Fruit fly (Drosophila melanogaster) whole organism, embryonic: ENCODE data around the gene CG15034.

Source experiments
- Ada2b ChIP-seq: fragments of 200-800 bp; sonication (Bioruptor generic); IDR thresholded peaks from 2 replicates; pipeline ENCODE4 v1.3.6; 2022; ENCODE audit warnings: missing biosample characterization, missing genetic modification characterization
- Aef1 ChIP-seq: fragments of 200-800 bp; sonication (Bioruptor generic); IDR thresholded peaks from 3 replicates; pipeline ENCODE4 v1.3.6; 2022; ENCODE audit warnings: missing biosample characterization, missing genetic modification characterization
- Bdp1 ChIP-seq: fragments of 200-800 bp; sonication (Bioruptor generic); optimal IDR thresholded peaks from 3 replicates; lab custom pipeline; 2016; ENCODE audit warnings: missing biosample characterization, missing genetic modification characterization
- CG10147 ChIP-seq: fragments of 200-800 bp; sonication (Bioruptor generic); optimal IDR thresholded peaks from 2 replicates; lab custom pipeline; 2019; ENCODE audit warnings: missing biosample characterization, mild to moderate bottlenecking, missing genetic modification characterization, moderate library complexity
- CG11247 ChIP-seq: fragments of 200-800 bp; sonication (Bioruptor generic); IDR thresholded peaks from 2 replicates; pipeline ENCODE4 v1.3.6; 2022; ENCODE audit warnings: missing biosample characterization, missing genetic modification characterization
- CG12104 ChIP-seq: fragments of 200-800 bp; sonication (Bioruptor generic); optimal IDR thresholded peaks from 3 replicates; lab custom pipeline; 2016; ENCODE audit warnings: missing biosample characterization, missing genetic modification characterization
- CG12769 ChIP-seq: fragments of 200-800 bp; sonication (Bioruptor generic); optimal IDR thresholded peaks from 2 replicates; lab custom pipeline; 2019; ENCODE audit warnings: missing biosample characterization, mild to moderate bottlenecking, missing genetic modification characterization, moderate library complexity
- CG14014 ChIP-seq: fragments of 200-800 bp; sonication (Bioruptor generic); IDR thresholded peaks from 2 replicates; pipeline ENCODE4 v1.3.6; 2022; ENCODE audit warnings: missing biosample characterization, missing genetic modification characterization
- CG14441 ChIP-seq: fragments of 200-800 bp; sonication (Bioruptor generic); IDR thresholded peaks from 2 replicates; pipeline ENCODE4 v1.3.6; 2022; ENCODE audit warnings: missing biosample characterization, missing genetic modification characterization
- CG15269 ChIP-seq: fragments of 200-800 bp; sonication (Bioruptor generic); optimal IDR thresholded peaks from 2 replicates; lab custom pipeline; 2018; ENCODE audit warnings: missing biosample characterization, mild to moderate bottlenecking, missing genetic modification characterization, moderate library complexity
- CG15479 ChIP-seq: fragments of 200-800 bp; sonication (Bioruptor generic); optimal IDR thresholded peaks from 3 replicates; lab custom pipeline; 2019; ENCODE audit warnings: missing biosample characterization, mild to moderate bottlenecking, missing genetic modification characterization, moderate library complexity
- CG1647 ChIP-seq: fragments of 200-800 bp; sonication (Bioruptor generic); optimal IDR thresholded peaks from 3 replicates; lab custom pipeline; 2016; ENCODE audit warnings: missing biosample characterization, missing genetic modification characterization
- CG16813 ChIP-seq: fragments of 200-800 bp; sonication (Bioruptor generic); IDR thresholded peaks from 3 replicates; pipeline ENCODE4 v1.3.6; 2022; ENCODE audit warnings: missing biosample characterization, missing genetic modification characterization; ENCODE audit not compliant: partially characterized antibody
- CG16863 ChIP-seq: fragments of 200-800 bp; sonication (Bioruptor generic); optimal IDR thresholded peaks from 3 replicates; lab custom pipeline; 2016; ENCODE audit warnings: missing biosample characterization, missing genetic modification characterization
- CG17568 ChIP-seq: fragments of 200-800 bp; sonication (Bioruptor generic); optimal IDR thresholded peaks from 2 replicates; lab custom pipeline; 2018; ENCODE audit warnings: missing biosample characterization, mild to moderate bottlenecking, missing genetic modification characterization, moderate library complexity
- CG17829 ChIP-seq: fragments of 200-800 bp; optimal IDR thresholded peaks from 2 replicates; lab custom pipeline; 2019; ENCODE audit warnings: missing biosample characterization, mild to moderate bottlenecking, missing genetic modification characterization, moderate library complexity
- CG17912 ChIP-seq: fragments of 200-800 bp; sonication (Bioruptor generic); optimal IDR thresholded peaks from 2 replicates; lab custom pipeline; 2018; ENCODE audit warnings: missing biosample characterization, mild to moderate bottlenecking, missing genetic modification characterization
- CG18476 ChIP-seq: fragments of 200-800 bp; sonication (Bioruptor generic); optimal IDR thresholded peaks from 2 replicates; lab custom pipeline; 2016; ENCODE audit warnings: missing biosample characterization, mild to moderate bottlenecking, missing genetic modification characterization
- CG2129 ChIP-seq: fragments of 200-800 bp; sonication (Bioruptor generic); IDR thresholded peaks from 2 replicates; pipeline ENCODE4 v1.3.6; 2022; ENCODE audit warnings: missing biosample characterization, missing genetic modification characterization; ENCODE audit not compliant: partially characterized antibody
- CG2678 ChIP-seq: fragments of 200-800 bp; sonication (Bioruptor generic); optimal IDR thresholded peaks from 3 replicates; lab custom pipeline; 2019; ENCODE audit warnings: missing biosample characterization, mild to moderate bottlenecking, missing genetic modification characterization, moderate library complexity
- CG30020 ChIP-seq: fragments of 200-800 bp; optimal IDR thresholded peaks from 2 replicates; lab custom pipeline; 2019; ENCODE audit warnings: missing biosample characterization, mild to moderate bottlenecking, missing genetic modification characterization, moderate library complexity
- CG31224 ChIP-seq: fragments of 200-800 bp; sonication (Bioruptor generic); IDR thresholded peaks from 2 replicates; pipeline ENCODE4 v1.3.6; 2022; ENCODE audit warnings: missing biosample characterization, missing genetic modification characterization
- CG34376 ChIP-seq: fragments of 200-800 bp; sonication (Bioruptor generic); optimal IDR thresholded peaks from 2 replicates; lab custom pipeline; 2018; ENCODE audit warnings: missing biosample characterization, mild to moderate bottlenecking, missing genetic modification characterization
- CG34422 ChIP-seq: fragments of 200-800 bp; sonication (Bioruptor generic); IDR thresholded peaks from 3 replicates; pipeline ENCODE4 v1.3.6; 2022; ENCODE audit warnings: missing biosample characterization, missing genetic modification characterization
- CG7928 ChIP-seq: fragments of 200-800 bp; sonication (Bioruptor generic); optimal IDR thresholded peaks from 2 replicates; lab custom pipeline; 2017; ENCODE audit warnings: missing biosample characterization, mild to moderate bottlenecking, missing genetic modification characterization
- D ChIP-seq, 2 experiments: fragments of 200-800 bp in 1 of 2; fragments of >200 bp in 1 of 2; sonication (Bioruptor generic) in 1 of 2; optimal IDR thresholded peaks; 2 replicates in 1 of 2; 3 replicates in 1 of 2; lab custom pipeline; 2017; ENCODE audit warnings: mild to moderate bottlenecking in 1 of 2, missing biosample characterization in 1 of 2, missing genetic modification characterization in 1 of 2, missing genetic modification reagents in 1 of 2
- Dref ChIP-seq: fragments of 200-800 bp; sonication (Bioruptor generic); IDR thresholded peaks from 2 replicates; pipeline ENCODE4 v1.3.6; 2022; ENCODE audit warnings: missing biosample characterization, missing genetic modification characterization
- Gsc ChIP-seq: fragments of 200-800 bp; sonication (Bioruptor generic); IDR thresholded peaks from 2 replicates; pipeline ENCODE4 v1.3.6; 2022; ENCODE audit warnings: missing biosample characterization, missing genetic modification characterization
- Nf-YC ChIP-seq: fragments of 200-800 bp; optimal IDR thresholded peaks from 3 replicates; lab custom pipeline; 2019; ENCODE audit warnings: missing biosample characterization, mild to moderate bottlenecking, missing genetic modification characterization, moderate library complexity
- aop ChIP-seq: fragments of 200-800 bp; sonication (Bioruptor generic); IDR thresholded peaks from 2 replicates; pipeline ENCODE4 v1.3.6; 2022; ENCODE audit warnings: missing biosample characterization, missing genetic modification characterization
- caup ChIP-seq: fragments of 200-800 bp; sonication (Bioruptor generic); optimal IDR thresholded peaks from 3 replicates; lab custom pipeline; 2017; ENCODE audit warnings: missing biosample characterization, mild to moderate bottlenecking, missing genetic modification characterization, moderate library complexity; ENCODE audit not compliant: severe bottlenecking
- crc ChIP-seq: fragments of 200-800 bp; sonication (Bioruptor generic); optimal IDR thresholded peaks from 2 replicates; lab custom pipeline; 2016; ENCODE audit warnings: missing biosample characterization, missing genetic modification characterization
- dmrt99B ChIP-seq: fragments of 200-800 bp; sonication (Bioruptor generic); optimal IDR thresholded peaks from 2 replicates; lab custom pipeline; 2018; ENCODE audit warnings: missing biosample characterization, mild to moderate bottlenecking, missing genetic modification characterization, moderate library complexity
- gcm ChIP-seq: fragments of 200-800 bp; sonication (Bioruptor generic); optimal IDR thresholded peaks from 2 replicates; lab custom pipeline; 2019; ENCODE audit warnings: missing biosample characterization, mild to moderate bottlenecking, missing genetic modification characterization, moderate library complexity
- gsb ChIP-seq: fragments of 200-800 bp; sonication (Bioruptor generic); IDR thresholded peaks from 2 replicates; pipeline ENCODE4 v1.3.6; 2022; ENCODE audit warnings: missing biosample characterization, missing genetic modification characterization
- h ChIP-seq: fragments of >200 bp; optimal IDR thresholded peaks from 2 replicates; lab custom pipeline; 2017
- her ChIP-seq: fragments of 200-800 bp; sonication (Bioruptor generic); optimal IDR thresholded peaks from 2 replicates; lab custom pipeline; 2016; ENCODE audit warnings: missing biosample characterization, missing genetic modification characterization
- ind ChIP-seq: fragments of 200-800 bp; sonication (Bioruptor generic); optimal IDR thresholded peaks from 3 replicates; lab custom pipeline; 2016; ENCODE audit warnings: missing biosample characterization, missing genetic modification characterization
- otp ChIP-seq: fragments of 200-800 bp; sonication (Bioruptor generic); IDR thresholded peaks from 3 replicates; pipeline ENCODE4, ENCODE4 v1.3.6; 2022; ENCODE audit warnings: missing biosample characterization, missing genetic modification characterization
- psq ChIP-seq: fragments of 200-800 bp; sonication (Bioruptor generic); optimal IDR thresholded peaks from 2 replicates; lab custom pipeline; 2017; ENCODE audit warnings: missing biosample characterization, missing genetic modification characterization
- run ChIP-seq: fragments of 200-800 bp; sonication (Bioruptor generic); optimal IDR thresholded peaks from 3 replicates; lab custom pipeline; 2018; ENCODE audit warnings: missing biosample characterization, mild to moderate bottlenecking, missing genetic modification characterization
- sd ChIP-seq: fragments of 200-800 bp; sonication (Bioruptor generic); optimal IDR thresholded peaks from 3 replicates; lab custom pipeline; 2018; ENCODE audit warnings: missing biosample characterization, mild to moderate bottlenecking, missing genetic modification characterization, moderate library complexity
- sens ChIP-seq: fragments of 200-800 bp; sonication (Bioruptor generic); peaks from one replicate; lab custom pipeline; 2016; ENCODE audit warnings: missing biosample characterization, missing genetic modification characterization
- sim ChIP-seq: fragments of 200-800 bp; sonication (Bioruptor generic); IDR thresholded peaks from 2 replicates; pipeline ENCODE4 v1.3.6; 2022; ENCODE audit warnings: missing biosample characterization, missing genetic modification characterization
- tio ChIP-seq: fragments of 200-800 bp; sonication (Bioruptor generic); optimal IDR thresholded peaks from 2 replicates; lab custom pipeline; 2017; ENCODE audit warnings: missing biosample characterization, missing genetic modification characterization, inconsistent platforms
- toy ChIP-seq: fragments of 200-800 bp; sonication (Bioruptor generic); IDR thresholded peaks from 2 replicates; pipeline ENCODE4 v1.3.6; 2022; ENCODE audit warnings: missing biosample characterization, missing genetic modification characterization
- unpg ChIP-seq: fragments of 200-800 bp; sonication (Bioruptor generic); optimal IDR thresholded peaks from 3 replicates; lab custom pipeline; 2018; ENCODE audit warnings: missing biosample characterization, mild to moderate bottlenecking, missing genetic modification characterization, moderate library complexity
- zfh1 ChIP-seq: fragments of 200-800 bp; sonication (Bioruptor generic); IDR thresholded peaks from 3 replicates; pipeline ENCODE4 v1.3.6; 2022; ENCODE audit warnings: missing biosample characterization, missing genetic modification characterization

The CG15034 gene

DNA sequence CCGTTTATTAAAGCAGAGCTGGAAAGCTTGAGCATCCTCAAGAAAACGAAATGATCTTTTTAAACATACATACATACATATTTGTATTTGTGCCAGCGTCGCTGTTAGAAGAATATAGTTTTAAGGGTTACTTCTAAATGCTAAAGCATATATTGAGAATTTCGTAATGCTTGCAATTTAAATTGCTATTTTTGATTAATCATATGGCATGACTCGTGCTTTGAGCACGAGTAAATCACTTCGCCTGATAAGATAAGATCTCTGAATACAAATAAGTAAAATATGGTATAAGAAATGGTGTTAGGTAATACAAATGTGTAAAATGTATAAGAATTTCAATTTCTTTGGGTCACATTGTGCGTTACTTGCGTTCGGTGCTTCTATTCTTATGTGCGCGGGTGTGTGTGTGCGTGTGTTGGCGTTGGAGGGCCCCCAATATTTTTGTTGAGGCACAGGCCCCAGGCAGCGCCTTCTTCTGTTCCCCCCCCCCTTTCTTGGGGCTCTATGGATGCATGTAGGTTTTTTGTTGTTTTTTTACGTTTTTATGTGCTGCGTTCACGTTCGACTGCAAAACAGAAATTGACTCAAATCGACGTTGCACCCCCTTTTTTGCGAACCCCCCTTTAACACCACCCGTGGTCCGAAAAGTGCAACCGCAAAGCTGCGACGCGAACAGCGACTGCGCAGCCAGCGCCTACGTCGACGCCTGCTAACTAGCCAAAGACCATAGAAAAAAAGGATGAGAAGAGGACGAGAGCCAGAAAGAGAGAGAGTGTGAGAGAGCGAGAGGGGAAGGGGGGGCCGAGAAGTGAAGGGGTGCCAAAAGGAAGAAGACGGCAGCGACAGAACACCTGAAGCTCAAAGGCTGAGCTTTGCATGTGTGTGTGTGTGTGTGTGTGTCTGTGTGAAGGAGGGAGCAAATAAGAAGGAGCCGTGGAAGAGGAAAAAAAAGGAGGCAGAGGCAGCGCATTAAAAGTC lies 45.7 kb downstream of the CG15034 start (continued):
- TF ChIP-seq CG17829 (tag; lab: Kevin White, UChicago) (peak; percentile 43), CG15479 (GFP tag; lab: Kevin White, UChicago) (no peak), caup (no peak), Bdp1 (no peak), CG34422 (GFP tag; lab: Robert Waterston, UW) (0 out of 3 replicates have a peak, but pooled peaks have one; percentile 43), dmrt99B (tag; lab: Kevin White, UChicago) (peak; percentile 76), zfh1 (GFP tag; lab: Robert Waterston, UW) (peak; percentile 55; the same call in 2 of the 3 replicates), CG30020 (tag; lab: Kevin White, UChicago) (peak; percentile 44), CG2129 (no peak), CG18476 (GFP tag; lab: Kevin White, UChicago) (peak; percentile 17), CG16863 (GFP tag; lab: Kevin White, UChicago) (peak; percentile 61), D (optimal IDR thresholded peaks at IDR 0.05; lab: Kevin White, UChicago) (no peak), D (GFP tag; optimal IDR thresholded peaks at IDR 0.05; lab: Kevin White, UChicago) (peak; percentile 77), crc (no peak), Aef1 (GFP tag; lab: Robert Waterston, UW) (no peak; the same call in 2 of the 3 replicates), Nf-YC (tag; lab: Kevin White, UChicago) (peak; percentile 57), CG34376 (GFP tag; lab: Kevin White, UChicago) (no peak), ind (GFP tag; lab: Kevin White, UChicago) (peak; percentile 28), otp (peak; percentile 64; the same call in 1 of the 3 replicates), CG17912 (GFP tag; lab: Kevin White, UChicago) (no peak), CG31224 (no peak), her (GFP tag; lab: Kevin White, UChicago) (no peak), CG15269 (peak; percentile 51), CG14441 (0 out of 2 replicates have a peak, but pooled peaks have one; percentile 36), CG17568 (GFP tag; lab: Kevin White, UChicago) (no peak), sens (GFP tag; lab: Kevin White, UChicago) (peak; percentile 95), gcm (no peak), h (lab: Kevin White, UChicago) (no peak), CG14014 (no peak), Gsc (GFP tag; lab: Robert Waterston, UW) (no peak), CG16813 (GFP tag; lab: Robert Waterston, UW) (no peak), CG1647 (no peak), CG10147 (peak; percentile 6), CG12769 (tag; lab: Kevin White, UChicago) (no peak), CG7928 (GFP tag; lab: Kevin White, UChicago) (no peak), run (tag; lab: Kevin White, UChicago) (peak; percentile 8), sd (tag; lab: Kevin White, UChicago) (no peak), Ada2b (GFP tag; lab: Robert Waterston, UW) (peak; percentile 33), sim (GFP tag; lab: Robert Waterston, UW) (no peak), toy (no peak), CG2678 (tag; lab: Kevin White, UChicago) (peak; percentile 80), gsb (GFP tag; lab: Robert Waterston, UW) (no peak), unpg (GFP tag; lab: Kevin White, UChicago) (no peak), aop (GFP tag; lab: Robert Waterston, UW) (no peak; the same call in 1 of the 2 replicates), CG11247 (GFP tag; lab: Robert Waterston, UW) (peak; percentile 39; the same call in 1 of the 2 replicates), Dref (no peak), tio (GFP tag; lab: Kevin White, UChicago) (peak; percentile 70), CG12104 (GFP tag; lab: Kevin White, UChicago) (peak; percentile 65), psq (no peak)
